Fruit fly (Drosophila melanogaster) whole organism, embryonic: ENCODE measurements around the gene CG5516.

Experiments
- Atf6 ChIP-seq: fragments of 200-800 bp; sonication (Bioruptor generic); IDR thresholded peaks from 2 replicates; pipeline ENCODE4 v1.3.6; 2022; ENCODE audit warnings: missing biosample characterization, missing genetic modification characterization
- Awh ChIP-seq: fragments of 200-800 bp; sonication (Bioruptor generic); IDR thresholded peaks from 2 replicates; pipeline ENCODE4, ENCODE4 v1.3.6; 2022; ENCODE audit warnings: missing biosample characterization, missing genetic modification characterization
- Blimp-1 ChIP-seq: fragments of 200-800 bp; sonication (Bioruptor generic); optimal IDR thresholded peaks from 3 replicates; lab custom pipeline; 2018; ENCODE audit warnings: missing biosample characterization, missing genetic modification characterization, mild to moderate bottlenecking, moderate library complexity, missing genetic modification reagents
- CG1024 ChIP-seq: fragments of 200-800 bp; sonication (Bioruptor generic); IDR thresholded peaks from 2 replicates; pipeline ENCODE4 v1.3.6; 2022; ENCODE audit warnings: missing biosample characterization, missing genetic modification characterization
- CG10543 ChIP-seq: fragments of 200-800 bp; sonication (Bioruptor generic); optimal IDR thresholded peaks from 3 replicates; lab custom pipeline; 2017; ENCODE audit warnings: missing biosample characterization, mild to moderate bottlenecking, missing genetic modification characterization, moderate library complexity
- CG15696 ChIP-seq: fragments of 200-800 bp; sonication (Bioruptor generic); optimal IDR thresholded peaks from 2 replicates; lab custom pipeline; 2019; ENCODE audit warnings: missing biosample characterization, mild to moderate bottlenecking, missing genetic modification characterization, moderate library complexity
- CG1602 ChIP-seq: fragments of 200-800 bp; sonication (Bioruptor generic); optimal IDR thresholded peaks from 3 replicates; lab custom pipeline; 2016; ENCODE audit warnings: missing biosample characterization, missing genetic modification characterization
- CG1603 ChIP-seq: fragments of 200-800 bp; sonication (Bioruptor generic); optimal IDR thresholded peaks from 2 replicates; lab custom pipeline; 2019; ENCODE audit warnings: missing biosample characterization, mild to moderate bottlenecking, missing genetic modification characterization, moderate library complexity
- CG16813 ChIP-seq: fragments of 200-800 bp; sonication (Bioruptor generic); IDR thresholded peaks from 3 replicates; pipeline ENCODE4 v1.3.6; 2022; ENCODE audit warnings: missing biosample characterization, missing genetic modification characterization; ENCODE audit not compliant: partially characterized antibody
- CG16815 ChIP-seq: fragments of 200-800 bp; sonication (Bioruptor generic); optimal IDR thresholded peaks from 3 replicates; lab custom pipeline; 2017; ENCODE audit warnings: missing biosample characterization, mild to moderate bottlenecking, missing genetic modification characterization
- CG1792 ChIP-seq: fragments of 200-800 bp; sonication (Bioruptor generic); optimal IDR thresholded peaks from 2 replicates; lab custom pipeline; 2016; ENCODE audit warnings: missing biosample characterization, missing genetic modification characterization
- CG2120 ChIP-seq: fragments of 200-800 bp; sonication (Bioruptor generic); optimal IDR thresholded peaks from 3 replicates; lab custom pipeline; 2016; ENCODE audit warnings: missing biosample characterization, missing genetic modification characterization
- CG2678 ChIP-seq: fragments of 200-800 bp; sonication (Bioruptor generic); optimal IDR thresholded peaks from 3 replicates; lab custom pipeline; 2019; ENCODE audit warnings: missing biosample characterization, mild to moderate bottlenecking, missing genetic modification characterization, moderate library complexity
- CG34376 ChIP-seq: fragments of 200-800 bp; sonication (Bioruptor generic); optimal IDR thresholded peaks from 2 replicates; lab custom pipeline; 2018; ENCODE audit warnings: missing biosample characterization, mild to moderate bottlenecking, missing genetic modification characterization
- CG4360 ChIP-seq: fragments of 200-800 bp; sonication (Bioruptor generic); IDR thresholded peaks from 2 replicates; pipeline ENCODE4 v1.3.6; 2022; ENCODE audit warnings: missing biosample characterization, missing genetic modification characterization
- CG7556 ChIP-seq: fragments of 200-800 bp; sonication (Bioruptor generic); optimal IDR thresholded peaks from 2 replicates; lab custom pipeline; 2017; ENCODE audit warnings: missing biosample characterization, mild to moderate bottlenecking, missing genetic modification characterization
- CG8478 ChIP-seq: fragments of >200 bp; optimal IDR thresholded peaks from 2 replicates; lab custom pipeline; 2018
- CG9727 ChIP-seq: fragments of 200-800 bp; sonication (Bioruptor generic); optimal IDR thresholded peaks from 3 replicates; lab custom pipeline; 2017; ENCODE audit warnings: missing biosample characterization, mild to moderate bottlenecking, missing genetic modification characterization
- Gug ChIP-seq: fragments of 200-800 bp; sonication (Bioruptor generic); IDR thresholded peaks from 4 replicates; pipeline ENCODE4 v1.3.6; 2022; ENCODE audit warnings: missing biosample characterization, missing genetic modification characterization
- HLH3B ChIP-seq: fragments of 200-800 bp; sonication (Bioruptor generic); IDR thresholded peaks from 2 replicates; pipeline ENCODE4 v1.3.6; 2022; ENCODE audit warnings: missing biosample characterization, missing genetic modification characterization
- Hey ChIP-seq: fragments of 200-800 bp; sonication (Bioruptor generic); optimal IDR thresholded peaks from 3 replicates; lab custom pipeline; 2018; ENCODE audit warnings: missing biosample characterization, mild to moderate bottlenecking, missing genetic modification characterization
- Hmx ChIP-seq: fragments of 200-800 bp; sonication (Bioruptor generic); optimal IDR thresholded peaks from 2 replicates; lab custom pipeline; 2016; ENCODE audit warnings: missing biosample characterization, missing genetic modification characterization
- Jarid2 ChIP-seq: fragments of 200-800 bp; sonication (Bioruptor generic); optimal IDR thresholded peaks from 3 replicates; lab custom pipeline; 2017; ENCODE audit warnings: mild to moderate bottlenecking, missing biosample characterization, missing genetic modification reagents, missing genetic modification characterization
- Kr ChIP-seq: fragments of 200-800 bp; sonication (Bioruptor generic); optimal IDR thresholded peaks from 2 replicates; lab custom pipeline; 2017; ENCODE audit warnings: missing biosample characterization, mild to moderate bottlenecking, missing genetic modification characterization
- Mrtf ChIP-seq: fragments of 200-800 bp; sonication (Bioruptor generic); IDR thresholded peaks from 3 replicates; pipeline ENCODE4 v1.3.6; 2022; ENCODE audit warnings: missing biosample characterization, missing genetic modification characterization
- Nf-YA ChIP-seq: fragments of 200-800 bp; sonication (Bioruptor generic); IDR thresholded peaks from 2 replicates; pipeline ENCODE4 v1.3.6; 2022; ENCODE audit warnings: missing biosample characterization, missing genetic modification characterization
- Nf-YC ChIP-seq: fragments of 200-800 bp; optimal IDR thresholded peaks from 3 replicates; lab custom pipeline; 2019; ENCODE audit warnings: missing biosample characterization, mild to moderate bottlenecking, missing genetic modification characterization, moderate library complexity
- Ptx1 ChIP-seq: fragments of 200-800 bp; sonication (Bioruptor generic); IDR thresholded peaks from 2 replicates; pipeline ENCODE4 v1.3.6; 2022; ENCODE audit warnings: missing biosample characterization, missing genetic modification characterization
- ash1 ChIP-seq: fragments of 200-800 bp; sonication (Bioruptor generic); optimal IDR thresholded peaks from 2 replicates; lab custom pipeline; 2018; ENCODE audit warnings: missing biosample characterization, mild to moderate bottlenecking, missing genetic modification characterization
- bigmax ChIP-seq: fragments of 200-800 bp; sonication (Bioruptor generic); optimal IDR thresholded peaks from 2 replicates; lab custom pipeline; 2018; ENCODE audit warnings: missing biosample characterization, mild to moderate bottlenecking, missing genetic modification characterization
- cas ChIP-seq: fragments of 200-800 bp; sonication (Bioruptor generic); IDR thresholded peaks from 2 replicates; pipeline ENCODE4 v1.3.6; 2022; ENCODE audit warnings: missing biosample characterization, missing genetic modification characterization
- crol ChIP-seq: fragments of 200-800 bp; sonication (Bioruptor generic); IDR thresholded peaks from 2 replicates; pipeline ENCODE4 v1.3.6; 2022; ENCODE audit warnings: missing biosample characterization, missing genetic modification characterization
- exex ChIP-seq: fragments of 200-800 bp; sonication (Bioruptor generic); optimal IDR thresholded peaks from 4 replicates; lab custom pipeline; 2018; ENCODE audit warnings: missing biosample characterization, mild to moderate bottlenecking, missing genetic modification characterization, moderate library complexity
- fd96Cb ChIP-seq: fragments of 200-800 bp; sonication (Bioruptor generic); optimal IDR thresholded peaks from 2 replicates; lab custom pipeline; 2018; ENCODE audit warnings: missing biosample characterization, mild to moderate bottlenecking, missing genetic modification characterization, moderate library complexity
- gce ChIP-seq: fragments of 200-800 bp; sonication (Bioruptor generic); IDR thresholded peaks from 3 replicates; pipeline ENCODE4 v1.3.6; 2022; ENCODE audit warnings: missing biosample characterization, missing genetic modification characterization
- grn ChIP-seq: fragments of 200-800 bp; sonication (Bioruptor generic); optimal IDR thresholded peaks from 3 replicates; lab custom pipeline; 2017; ENCODE audit warnings: missing biosample characterization, missing genetic modification characterization
- hbn ChIP-seq: fragments of 200-800 bp; sonication (Bioruptor generic); IDR thresholded peaks from 2 replicates; pipeline ENCODE4 v1.3.6; 2022; ENCODE audit warnings: missing biosample characterization, missing genetic modification characterization; ENCODE audit not compliant: partially characterized antibody
- kni ChIP-seq: fragments of 200-800 bp; sonication (Bioruptor generic); optimal IDR thresholded peaks from 3 replicates; lab custom pipeline; 2017; ENCODE audit warnings: mild to moderate bottlenecking, missing biosample characterization, missing genetic modification reagents, missing genetic modification characterization
- nerfin-2 ChIP-seq: fragments of 200-800 bp; sonication (Bioruptor generic); IDR thresholded peaks from 2 replicates; pipeline ENCODE4 v1.3.6; 2022; ENCODE audit warnings: missing biosample characterization, missing genetic modification characterization; ENCODE audit not compliant: partially characterized antibody
- odd ChIP-seq: fragments of 200-800 bp; sonication (Bioruptor generic); optimal IDR thresholded peaks from 2 replicates; lab custom pipeline; 2017; ENCODE audit warnings: missing biosample characterization, mild to moderate bottlenecking, missing genetic modification characterization
- peb ChIP-seq: fragments of 200-800 bp; sonication (Bioruptor generic); IDR thresholded peaks from 2 replicates; pipeline ENCODE4 v1.3.6; 2022; ENCODE audit warnings: missing biosample characterization, missing genetic modification characterization
- salm ChIP-seq: fragments of 200-800 bp; sonication (Bioruptor generic); optimal IDR thresholded peaks from 2 replicates; lab custom pipeline; 2018; ENCODE audit warnings: missing biosample characterization, mild to moderate bottlenecking, missing genetic modification characterization
- shn ChIP-seq: fragments of 200-800 bp; sonication (Bioruptor generic); optimal IDR thresholded peaks from 3 replicates; lab custom pipeline; 2016; ENCODE audit warnings: missing biosample characterization, missing genetic modification characterization
- sim ChIP-seq: fragments of 200-800 bp; sonication (Bioruptor generic); IDR thresholded peaks from 2 replicates; pipeline ENCODE4 v1.3.6; 2022; ENCODE audit warnings: missing biosample characterization, missing genetic modification characterization
- ssp ChIP-seq: fragments of 200-800 bp; sonication (Bioruptor generic); IDR thresholded peaks from 2 replicates; pipeline ENCODE4 v1.3.6; 2022; ENCODE audit warnings: missing biosample characterization, missing genetic modification characterization
- stc ChIP-seq: fragments of 200-800 bp; sonication (Bioruptor generic); IDR thresholded peaks from 2 replicates; pipeline ENCODE4 v1.3.6; 2022; ENCODE audit warnings: missing biosample characterization, missing genetic modification characterization
- sug ChIP-seq: fragments of 200-800 bp; optimal IDR thresholded peaks from 2 replicates; lab custom pipeline; 2019; ENCODE audit warnings: missing biosample characterization, mild to moderate bottlenecking, missing genetic modification characterization, moderate library complexity
- tap ChIP-seq: fragments of 200-800 bp; optimal IDR thresholded peaks from 3 replicates; lab custom pipeline; 2019; ENCODE audit warnings: missing biosample characterization, mild to moderate bottlenecking, missing genetic modification characterization, moderate library complexity
- tin ChIP-seq: fragments of 200-800 bp; sonication (Bioruptor generic); optimal IDR thresholded peaks from 3 replicates; lab custom pipeline; 2016; ENCODE audit warnings: missing biosample characterization, missing genetic modification characterization
- tup ChIP-seq: fragments of 200-800 bp; sonication (Bioruptor generic); optimal IDR thresholded peaks from 2 replicates; lab custom pipeline; 2016; ENCODE audit warnings: missing biosample characterization, mild to moderate bottlenecking, missing genetic modification characterization, moderate library complexity
- unpg ChIP-seq: fragments of 200-800 bp; sonication (Bioruptor generic); optimal IDR thresholded peaks from 3 replicates; lab custom pipeline; 2018; ENCODE audit warnings: missing biosample characterization, mild to moderate bottlenecking, missing genetic modification characterization, moderate library complexity
- wor ChIP-seq: fragments of 200-800 bp; sonication (Bioruptor generic); IDR thresholded peaks from 2 replicates; pipeline ENCODE4 v1.3.6; 2022; ENCODE audit warnings: missing biosample characterization, missing genetic modification characterization

The CG5516 gene

dm6 chr3R:15920751-15921156 lies 42.9 kb upstream of the CG5516 start, which contains the start of gene Fbxl7 (continued):
- TF ChIP-seq ash1 (GFP tag; lab: Kevin White, UChicago) (no peak), CG16815 (GFP tag; lab: Kevin White, UChicago) (no peak), CG4360 (GFP tag; lab: Robert Waterston, UW) (peak; percentile 30; the same call in 1 of the 2 replicates), ssp (GFP tag; lab: Robert Waterston, UW) (no peak), CG1024 (no peak), sim (GFP tag; lab: Robert Waterston, UW) (no peak), stc (GFP tag; lab: Robert Waterston, UW) (no peak), tap (tag; lab: Kevin White, UChicago) (no peak), CG15696 (tag; lab: Kevin White, UChicago) (no peak), shn (GFP tag; lab: Kevin White, UChicago) (no peak), CG10543 (GFP tag; lab: Kevin White, UChicago) (no peak), CG1603 (tag; lab: Kevin White, UChicago) (peak; percentile 3), odd (GFP tag; lab: Kevin White, UChicago) (no peak), hbn (GFP tag; lab: Robert Waterston, UW) (no peak; the same call in 1 of the 2 replicates), kni (GFP tag; lab: Kevin White, UChicago) (peak; percentile 92), CG1602 (GFP tag; lab: Kevin White, UChicago) (no peak), exex (tag; lab: Kevin White, UChicago) (no peak), wor (GFP tag; lab: Robert Waterston, UW) (no peak), fd96Cb (tag; lab: Kevin White, UChicago) (no peak), Ptx1 (GFP tag; lab: Robert Waterston, UW) (no peak), Jarid2 (peak; percentile 93), CG34376 (GFP tag; lab: Kevin White, UChicago) (no peak), Blimp-1 (GFP tag; lab: Kevin White, UChicago) (no peak), grn (GFP tag; lab: Kevin White, UChicago) (no peak), tup (no peak), peb (GFP tag; lab: Robert Waterston, UW) (no peak), salm (tag; lab: Kevin White, UChicago) (no peak), CG7556 (GFP tag; lab: Kevin White, UChicago) (no peak), nerfin-2 (GFP tag; lab: Robert Waterston, UW) (no peak), Gug (GFP tag; lab: Robert Waterston, UW) (0 out of 4 replicates have a peak, but pooled peaks have one; percentile 10), cas (no peak), Awh (0 out of 2 replicates have a peak, but pooled peaks have one; percentile 27), CG8478 (lab: Kevin White, UChicago) (peak; percentile 87), Atf6 (GFP tag; lab: Robert Waterston, UW) (no peak), CG9727 (GFP tag; lab: Kevin White, UChicago) (no peak), Nf-YA (GFP tag; lab: Robert Waterston, UW) (no peak), CG2120 (GFP tag; lab: Kevin White, UChicago) (no peak), unpg (GFP tag; lab: Kevin White, UChicago) (no peak), bigmax (GFP tag; lab: Kevin White, UChicago) (no peak), Mrtf (GFP tag; lab: Robert Waterston, UW) (no peak), CG1792 (GFP tag; lab: Kevin White, UChicago) (no peak), Nf-YC (no peak), Hey (tag; lab: Kevin White, UChicago) (no peak), gce (GFP tag; lab: Robert Waterston, UW) (peak; percentile 51; the same call in 1 of the 3 replicates), sug (no peak), HLH3B (no peak), CG16813 (GFP tag; lab: Robert Waterston, UW) (0 out of 3 replicates have a peak, but pooled peaks have one; percentile 23), Hmx (GFP tag; lab: Kevin White, UChicago) (no peak), Kr (GFP tag; lab: Kevin White, UChicago) (no peak), tin (GFP tag; lab: Kevin White, UChicago) (no peak), CG2678 (tag; lab: Kevin White, UChicago) (no peak), crol (peak; percentile 54; the same call in 1 of the 2 replicates)
